Worm (Caenorhabditis elegans) whole organism, L2 larva: ENCODE measurements around the gene C33C12.11.

ENCODE experiments used
- C34F6.9 ChIP-seq: fragments of 150-350 bp; optimal IDR thresholded peaks from 2 replicates; lab custom pipeline; 2014; ENCODE audit warnings: missing biosample characterization, missing genetic modification characterization
- F13H6.1 ChIP-seq: sonication (generic microtip); optimal IDR thresholded peaks from 2 replicates; lab custom pipeline; 2016; ENCODE audit warnings: missing genetic modification characterization, missing compliant biosample characterization
- R02D3.7 ChIP-seq: fragments of 150-350 bp; optimal IDR thresholded peaks from 2 replicates; lab custom pipeline; 2014; ENCODE audit warnings: missing biosample characterization, missing genetic modification characterization
- Y55F3AM.14 ChIP-seq: fragments of 200-800 bp; sonication (Bioruptor generic); optimal IDR thresholded peaks from 2 replicates; lab custom pipeline; 2018; ENCODE audit warnings: mild to moderate bottlenecking, missing genetic modification characterization, missing compliant biosample characterization
- alr-1 ChIP-seq: fragments of 150-350 bp; optimal IDR thresholded peaks from 2 replicates; lab custom pipeline; 2014; ENCODE audit warnings: missing biosample characterization, missing genetic modification characterization
- aly-2 ChIP-seq: fragments of 150-350 bp; optimal IDR thresholded peaks from 2 replicates; lab custom pipeline; 2014; ENCODE audit warnings: missing biosample characterization, missing genetic modification characterization
- ama-1 ChIP-seq: fragments of 150-350 bp; optimal IDR thresholded peaks from 2 replicates; lab custom pipeline; 2018; ENCODE audit warnings: inconsistent platforms
- ceh-16 ChIP-seq: fragments of 150-350 bp; optimal IDR thresholded peaks from 2 replicates; lab custom pipeline; 2014; ENCODE audit warnings: missing biosample characterization, missing genetic modification characterization
- ceh-82 ChIP-seq: fragments of 150-350 bp; optimal IDR thresholded peaks from 2 replicates; lab custom pipeline; 2014; ENCODE audit warnings: missing biosample characterization, missing genetic modification characterization
- crh-2 ChIP-seq: sonication (generic microtip); optimal IDR thresholded peaks from 2 replicates; lab custom pipeline; 2017; ENCODE audit warnings: missing biosample characterization, missing genetic modification characterization
- dmd-4 ChIP-seq: sonication (generic microtip); optimal IDR thresholded peaks from 2 replicates; lab custom pipeline; 2017; ENCODE audit warnings: missing biosample characterization, missing genetic modification characterization
- egl-27 ChIP-seq: sonication (generic microtip); optimal IDR thresholded peaks from 3 replicates; lab custom pipeline; 2017; ENCODE audit warnings: missing biosample characterization, missing genetic modification reagents, missing genetic modification characterization
- elt-1 ChIP-seq: fragments of 150-350 bp; optimal IDR thresholded peaks from 2 replicates; lab custom pipeline; 2014; ENCODE audit warnings: missing biosample characterization, missing genetic modification characterization
- elt-3 ChIP-seq: sonication (generic microtip); optimal IDR thresholded peaks from 2 replicates; lab custom pipeline; 2017; ENCODE audit warnings: missing biosample characterization, missing genetic modification characterization
- gmeb-1 ChIP-seq: fragments of 150-350 bp; optimal IDR thresholded peaks from 2 replicates; lab custom pipeline; 2014; ENCODE audit warnings: missing biosample characterization, missing genetic modification characterization
- lin-11 ChIP-seq: fragments of 150-350 bp; sonication (generic microtip); optimal IDR thresholded peaks from 2 replicates; lab custom pipeline; 2014; ENCODE audit warnings: missing biosample characterization, missing genetic modification characterization, inconsistent platforms, mixed read lengths
- lsy-2 ChIP-seq, 2 experiments: fragments of 150-350 bp in 1 of 2; sonication (generic microtip) in 1 of 2; optimal IDR thresholded peaks; 2 replicates each; lab custom pipeline; 2014 to 2017; ENCODE audit warnings: missing biosample characterization in 2 of 2, missing genetic modification characterization in 2 of 2
- mab-5 ChIP-seq: fragments of 150-350 bp; optimal IDR thresholded peaks from 2 replicates; lab custom pipeline; 2014; ENCODE audit warnings: missing biosample characterization, missing genetic modification characterization
- mbf-1 ChIP-seq: sonication (generic microtip); optimal IDR thresholded peaks from 2 replicates; lab custom pipeline; 2017; ENCODE audit warnings: missing biosample characterization, missing genetic modification characterization
- mdl-1 ChIP-seq, 2 experiments: fragments of 150-350 bp in 1 of 2; sonication (generic microtip) in 1 of 2; optimal IDR thresholded peaks; 2 replicates each; lab custom pipeline; 2017; ENCODE audit warnings: missing biosample characterization in 2 of 2, missing genetic modification characterization in 2 of 2
- nhr-10 ChIP-seq: sonication (generic microtip); optimal IDR thresholded peaks from 2 replicates; lab custom pipeline; 2017; ENCODE audit warnings: missing biosample characterization, missing genetic modification characterization
- nhr-11 ChIP-seq: fragments of 150-350 bp; optimal IDR thresholded peaks from 2 replicates; lab custom pipeline; 2014; ENCODE audit warnings: missing biosample characterization, missing genetic modification characterization
- nhr-12 ChIP-seq: fragments of 150-350 bp; optimal IDR thresholded peaks from 2 replicates; lab custom pipeline; 2014; ENCODE audit warnings: missing biosample characterization, missing genetic modification characterization
- nhr-129 ChIP-seq: fragments of 150-350 bp; optimal IDR thresholded peaks from 2 replicates; lab custom pipeline; 2014; ENCODE audit warnings: missing biosample characterization, missing genetic modification characterization
- nhr-23 ChIP-seq: fragments of 150-350 bp; optimal IDR thresholded peaks from 2 replicates; lab custom pipeline; 2014; ENCODE audit warnings: missing biosample characterization, missing genetic modification reagents, missing genetic modification characterization
- nhr-237 ChIP-seq: fragments of 150-350 bp; optimal IDR thresholded peaks from 2 replicates; lab custom pipeline; 2014; ENCODE audit warnings: missing biosample characterization, missing genetic modification characterization
- nhr-6 ChIP-seq: fragments of 150-350 bp; optimal IDR thresholded peaks from 2 replicates; lab custom pipeline; 2014; ENCODE audit warnings: missing biosample characterization, missing genetic modification characterization
- sem-4 ChIP-seq: fragments of 150-350 bp; optimal IDR thresholded peaks from 2 replicates; lab custom pipeline; 2014; ENCODE audit warnings: missing biosample characterization, missing genetic modification reagents, missing genetic modification characterization
- skn-1 ChIP-seq: sonication (generic microtip); optimal IDR thresholded peaks from 2 replicates; lab custom pipeline; 2017; ENCODE audit warnings: missing biosample characterization, missing genetic modification characterization
- sma-3 ChIP-seq: sonication (generic microtip); optimal IDR thresholded peaks from 2 replicates; lab custom pipeline; 2016; ENCODE audit warnings: missing genetic modification reagents, missing genetic modification characterization, missing compliant biosample characterization
- sma-9 ChIP-seq, 2 experiments: fragments of 150-350 bp in 1 of 2; sonication (generic microtip) in 1 of 2; optimal IDR thresholded peaks; 2 replicates each; lab custom pipeline; 2014 to 2016; ENCODE audit warnings: missing genetic modification characterization in 2 of 2, mild to moderate bottlenecking in 1 of 2, missing biosample characterization in 1 of 2, missing compliant biosample characterization in 1 of 2, missing genetic modification reagents in 1 of 2, moderate library complexity in 1 of 2
- unc-39 ChIP-seq: fragments of 150-350 bp; optimal IDR thresholded peaks from 2 replicates; lab custom pipeline; 2014; ENCODE audit warnings: missing biosample characterization, missing genetic modification characterization
- unc-62 ChIP-seq: fragments of 150-350 bp; optimal IDR thresholded peaks from 2 replicates; lab custom pipeline; 2014; ENCODE audit warnings: missing biosample characterization, missing genetic modification reagents, missing genetic modification characterization
- zag-1 ChIP-seq: fragments of 150-350 bp; optimal IDR thresholded peaks from 2 replicates; lab custom pipeline; 2014; ENCODE audit warnings: missing biosample characterization, missing genetic modification characterization
- ztf-1 ChIP-seq: fragments of 200-800 bp; sonication (Bioruptor generic); conservative IDR thresholded peaks from 2 replicates; pipeline ENCODE4 v1.3.6; 2022; ENCODE audit warnings: missing genetic modification characterization, missing compliant biosample characterization
- ztf-11 ChIP-seq: sonication (generic microtip); optimal IDR thresholded peaks from 2 replicates; lab custom pipeline; 2017; ENCODE audit warnings: missing biosample characterization, missing genetic modification characterization
- ztf-4 ChIP-seq: fragments of 150-350 bp; optimal IDR thresholded peaks from 2 replicates; lab custom pipeline; 2014; ENCODE audit warnings: missing biosample characterization, missing genetic modification characterization

Gene C33C12.11

ce11 chrII:2146900-2147375, 16.7 kb downstream of the C33C12.11 start, which contains the start of gene C40A11.2:
C40A11.2 (plus strand) TSS chrII:2146950.
- TF ChIP-seq zag-1 (tag; lab: Kevin White, UChicago), result no peak
- TF ChIP-seq nhr-129 (tag; lab: Kevin White, UChicago), result no peak

- TF ChIP-seq skn-1 (tag; lab: Kevin White, UChicago) (no peak), nhr-11 (tag; lab: Kevin White, UChicago) (no peak), unc-39 (tag; lab: Kevin White, UChicago) (no peak), gmeb-1 (tag; lab: Kevin White, UChicago) (no peak), R02D3.7 (tag; lab: Kevin White, UChicago) (no peak), mbf-1 (no peak), ceh-16 (tag; lab: Kevin White, UChicago) (no peak), sma-9 (GFP tag; optimal IDR thresholded peaks at IDR 0.05; lab: Kevin White, UChicago) (no peak), sma-9 (tag; optimal IDR thresholded peaks at IDR 0.05; lab: Kevin White, UChicago) (no peak), nhr-10 (no peak), C34F6.9 (no peak), nhr-237 (tag; lab: Kevin White, UChicago) (no peak), crh-2 (tag; lab: Kevin White, UChicago) (no peak)
These were observed 18.1 kb downstream of the C33C12.11 start, which contains the start of gene C40A11.6 for ce11 chrII:2145566-2145965. C40A11.6 (minus strand) TSS chrII:2145666.

DNA sequence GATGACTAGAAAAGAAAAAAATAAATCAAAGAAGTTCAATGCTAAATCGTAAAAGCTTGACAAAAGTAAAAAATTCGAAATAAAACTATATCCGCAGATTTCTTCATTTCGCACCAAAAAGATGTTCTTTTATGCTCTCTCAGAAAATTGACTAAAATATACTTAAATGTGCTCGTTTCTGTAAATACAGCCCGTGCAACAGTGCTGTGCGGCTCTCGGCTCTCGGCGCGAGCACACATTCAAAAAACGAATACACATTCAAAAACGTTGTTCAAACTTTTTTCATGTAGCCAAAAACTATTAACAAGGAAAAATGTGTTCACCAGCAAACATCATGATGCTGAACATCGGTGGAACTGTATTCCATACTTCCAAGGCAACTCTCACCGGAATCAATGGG, 22.8 kb downstream of the C33C12.11 start, which contains the start of gene C40A11.3:
Gene C40A11.3 (plus strand): TSS at position 301 of the 400 bp plus-strand sequence.
- TF ChIP-seq zag-1 (tag; lab: Kevin White, UChicago) (no peak), elt-1 (tag; lab: Kevin White, UChicago) (no peak), nhr-12 (tag; lab: Kevin White, UChicago) (no peak), ztf-11 (tag; lab: Kevin White, UChicago) (no peak), ceh-82 (tag; lab: Kevin White, UChicago) (no peak), nhr-237 (tag; lab: Kevin White, UChicago) (no peak), unc-39 (tag; lab: Kevin White, UChicago) (no peak), ama-1 (lab: Kevin White, UChicago) (no peak), crh-2 (tag; lab: Kevin White, UChicago) (no peak), lsy-2 (tag; optimal IDR thresholded peaks at IDR 0.05; lab: Kevin White, UChicago) (no peak), aly-2 (tag; lab: Kevin White, UChicago) (no peak), sma-3 (GFP tag; lab: Kevin White, UChicago) (no peak), Y55F3AM.14 (no peak), lin-11 (no peak), nhr-10 (no peak), C34F6.9 (no peak)
- TF ChIP-seq, all 48 proteins: peak for 0

DNA sequence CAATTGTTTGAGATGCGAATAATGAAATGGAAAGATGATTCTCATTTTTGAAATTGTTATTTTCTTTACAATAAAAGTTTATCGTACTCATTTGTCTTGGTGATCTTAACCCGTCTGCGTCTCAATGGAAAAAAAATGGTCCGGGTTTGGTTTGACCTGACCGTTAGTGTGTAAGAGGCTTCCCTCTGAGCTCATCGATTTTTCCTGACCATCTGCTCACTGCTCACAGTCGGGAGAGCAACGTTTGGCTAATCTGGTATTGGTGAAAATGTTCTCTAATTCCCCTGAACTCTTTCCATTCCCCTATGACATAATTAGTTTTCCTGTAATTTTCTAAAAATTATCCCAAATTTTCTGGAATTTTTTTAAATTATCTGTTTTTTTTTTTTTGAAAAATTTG, 24.7 kb downstream of the C33C12.11 start:
- TF ChIP-seq egl-27 (tag; lab: Kevin White, UChicago), result no peak
- no peak for TF ChIP-seq elt-3 (tag; lab: Kevin White, UChicago)
- TF ChIP-seq C34F6.9, result no peak
- no peak for TF ChIP-seq lin-11
- no peak for TF ChIP-seq elt-1 (tag; lab: Kevin White, UChicago)
- no peak for TF ChIP-seq Y55F3AM.14
- no peak for TF ChIP-seq unc-62 (GFP tag; lab: Kevin White, UChicago)
- TF ChIP-seq skn-1 (tag; lab: Kevin White, UChicago), result no peak
- no peak for TF ChIP-seq mbf-1
- TF ChIP-seq nhr-23 (tag; lab: Kevin White, UChicago), result no peak
- TF ChIP-seq F13H6.1 (tag; lab: Kevin White, UChicago), result no peak
- no peak for TF ChIP-seq ztf-1 (GFP tag; lab: Robert Waterston, UW)
- TF ChIP-seq nhr-6, result no peak
- no peak for TF ChIP-seq ztf-4 (tag; lab: Kevin White, UChicago)
- no peak for TF ChIP-seq ceh-16 (tag; lab: Kevin White, UChicago)
- no peak for TF ChIP-seq gmeb-1 (tag; lab: Kevin White, UChicago)
- TF ChIP-seq dmd-4 (tag; lab: Kevin White, UChicago), result no peak
- no peak for TF ChIP-seq mdl-1 (tag; optimal IDR thresholded peaks at IDR 0.05; lab: Kevin White, UChicago)
- TF ChIP-seq lsy-2 (tag; optimal IDR thresholded peaks at IDR 0.05; lab: Kevin White, UChicago), result no peak

DNA sequence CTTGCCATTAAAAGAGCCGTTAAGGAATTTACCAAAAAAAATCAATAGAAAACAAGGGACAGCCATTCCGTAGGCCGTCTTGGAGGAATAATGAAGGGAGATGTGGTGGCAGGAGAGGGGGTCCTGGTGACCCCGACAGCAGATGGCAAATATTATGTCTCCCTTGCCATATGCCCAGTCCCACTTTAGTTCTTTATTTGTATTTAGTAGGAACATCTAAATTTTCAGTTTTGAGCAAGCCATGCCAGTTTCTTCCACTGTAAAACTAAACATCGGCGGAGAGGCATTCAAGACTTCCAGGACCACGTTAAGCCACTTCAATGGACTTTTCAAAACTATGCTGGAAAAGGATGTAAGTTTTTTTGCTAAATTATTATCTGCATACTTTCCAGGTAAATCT, 26.4 kb downstream of the C33C12.11 start, which contains the start of gene C40A11.4:
Gene C40A11.4 (plus strand): TSS at position 188 of the 400 bp plus-strand sequence.
- TF ChIP-seq alr-1, result no peak
- no peak for TF ChIP-seq sem-4
- no peak for TF ChIP-seq egl-27 (tag; lab: Kevin White, UChicago)
- no peak for TF ChIP-seq mbf-1
- TF ChIP-seq nhr-11 (tag; lab: Kevin White, UChicago), result no peak
- no peak for TF ChIP-seq mab-5 (tag; lab: Kevin White, UChicago)
